Worm (Caenorhabditis elegans) whole organism, young adult: ENCODE data around the gene T10G3.3.

Experiments used
- B0261.1 ChIP-seq: sonication (generic microtip); optimal IDR thresholded peaks from 2 replicates; lab custom pipeline; 2016; ENCODE audit warnings: mild to moderate bottlenecking, missing genetic modification characterization, moderate library complexity, missing compliant biosample characterization
- B0336.3 ChIP-seq: fragments of 200-800 bp; sonication (Bioruptor generic); IDR thresholded peaks from 2 replicates; pipeline ENCODE4 v1.3.6; 2022; ENCODE audit warnings: missing genetic modification characterization, missing compliant biosample characterization
- C17E4.6 ChIP-seq: fragments of 200-800 bp; sonication (Bioruptor generic); IDR thresholded peaks from 2 replicates; pipeline ENCODE4 v1.3.6; 2022; ENCODE audit warnings: missing genetic modification reagents, missing genetic modification characterization, missing compliant biosample characterization
- D2030.7 ChIP-seq: fragments of 200-800 bp; sonication (Bioruptor generic); IDR thresholded peaks from 2 replicates; pipeline ENCODE4 v1.3.6; 2022; ENCODE audit warnings: missing genetic modification reagents, missing genetic modification characterization, missing compliant biosample characterization
- F10E7.11 ChIP-seq: sonication (generic microtip); optimal IDR thresholded peaks from 2 replicates; lab custom pipeline; 2017; ENCODE audit warnings: mild to moderate bottlenecking, missing genetic modification characterization, moderate library complexity, missing compliant biosample characterization
- F23B12.7 ChIP-seq: sonication (generic microtip); optimal IDR thresholded peaks from 2 replicates; lab custom pipeline; 2017; ENCODE audit warnings: missing genetic modification characterization, mild to moderate bottlenecking, missing compliant biosample characterization, antibody characterized with exemption, moderate library complexity; ENCODE audit not compliant: insufficient read depth
- F49E8.2 ChIP-seq: sonication (generic microtip); optimal IDR thresholded peaks from 3 replicates; lab custom pipeline; 2017; ENCODE audit warnings: missing genetic modification characterization, mild to moderate bottlenecking, missing compliant biosample characterization, antibody characterized with exemption, moderate library complexity; ENCODE audit not compliant: insufficient read depth
- F52B5.7 ChIP-seq: sonication (generic microtip); optimal IDR thresholded peaks from 2 replicates; lab custom pipeline; 2016; ENCODE audit warnings: mild to moderate bottlenecking, missing genetic modification characterization, missing compliant biosample characterization
- F57A8.1 ChIP-seq: fragments of 200-800 bp; sonication (Bioruptor generic); optimal IDR thresholded peaks from 2 replicates; lab custom pipeline; 2018; ENCODE audit warnings: mild to moderate bottlenecking, missing genetic modification characterization, moderate library complexity, missing compliant biosample characterization
- K12H6.12 ChIP-seq: fragments of 200-800 bp; sonication (Bioruptor generic); optimal IDR thresholded peaks from 2 replicates; lab custom pipeline; 2018; ENCODE audit warnings: mild to moderate bottlenecking, missing genetic modification characterization, missing compliant biosample characterization
- Y53G8AR.9 ChIP-seq: fragments of 200-800 bp; sonication (Bioruptor generic); conservative IDR thresholded peaks from 2 replicates; pipeline ENCODE4 v1.3.6; 2022; ENCODE audit warnings: missing genetic modification reagents, missing genetic modification characterization, missing compliant biosample characterization
- Y56A3A.18 ChIP-seq: fragments of 200-800 bp; sonication (Bioruptor generic); IDR thresholded peaks from 2 replicates; pipeline ENCODE4 v1.3.6; 2022; ENCODE audit warnings: missing genetic modification reagents, missing genetic modification characterization, missing compliant biosample characterization
- Y67H2A.10 ChIP-seq: fragments of 200-800 bp; sonication (Bioruptor generic); conservative IDR thresholded peaks from 2 replicates; pipeline ENCODE4 v1.3.6; 2022; ENCODE audit warnings: missing genetic modification reagents, missing genetic modification characterization, missing compliant biosample characterization
- Y79H2A.3 ChIP-seq: fragments of 200-800 bp; sonication (Bioruptor generic); conservative IDR thresholded peaks from 2 replicates; pipeline ENCODE4 v1.3.6; 2022; ENCODE audit warnings: missing genetic modification reagents, missing genetic modification characterization, missing compliant biosample characterization
- ama-1 ChIP-seq, 3 experiments: fragments of 150-350 bp in 1 of 3; sonication (generic microtip) in 2 of 3; optimal IDR thresholded peaks; 2 replicates each; lab custom pipeline; 2014 to 2018; ENCODE audit warnings: missing biosample characterization in 2 of 3, missing genetic modification characterization in 2 of 3, missing genetic modification reagents in 2 of 3
- athp-1 ChIP-seq: sonication (generic microtip); optimal IDR thresholded peaks from 2 replicates; lab custom pipeline; 2017; ENCODE audit warnings: mild to moderate bottlenecking, missing genetic modification characterization, missing compliant biosample characterization
- attf-6 ChIP-seq: fragments of 200-800 bp; sonication (Bioruptor generic); IDR thresholded peaks from 2 replicates; pipeline ENCODE4 v1.3.6; 2022; ENCODE audit warnings: missing genetic modification reagents, missing genetic modification characterization, missing compliant biosample characterization
- cebp-1 ChIP-seq, 2 experiments: fragments of 200-800 bp in 1 of 2; sonication (Bioruptor generic) in 1 of 2; sonication (generic microtip) in 1 of 2; IDR thresholded peaks in 1 of 2; optimal IDR thresholded peaks in 1 of 2; 2 replicates each; pipeline versions ENCODE4 v1.3.6 to Lab custom; 2017 to 2022; ENCODE audit warnings: missing compliant biosample characterization in 2 of 2, missing genetic modification characterization in 2 of 2, mild to moderate bottlenecking in 1 of 2, missing genetic modification reagents in 1 of 2, moderate library complexity in 1 of 2
- cebp-2 ChIP-seq: fragments of 200-800 bp; sonication (Bioruptor generic); IDR thresholded peaks from 2 replicates; pipeline ENCODE4 v1.3.6; 2022; ENCODE audit warnings: missing genetic modification characterization, missing compliant biosample characterization
- ceh-40 ChIP-seq: fragments of 200-800 bp; sonication (Bioruptor generic); IDR thresholded peaks from 2 replicates; pipeline ENCODE4 v1.3.6; 2022; ENCODE audit warnings: missing genetic modification characterization, missing compliant biosample characterization
- ceh-79 ChIP-seq: sonication (generic microtip); optimal IDR thresholded peaks from 2 replicates; lab custom pipeline; 2017; ENCODE audit warnings: mild to moderate bottlenecking, missing genetic modification characterization, missing compliant biosample characterization
- chd-7 ChIP-seq: sonication (generic microtip); optimal IDR thresholded peaks from 2 replicates; lab custom pipeline; 2016; ENCODE audit warnings: mild to moderate bottlenecking, missing genetic modification characterization, moderate library complexity, missing compliant biosample characterization
- die-1 ChIP-seq: sonication (generic microtip); optimal IDR thresholded peaks from 2 replicates; lab custom pipeline; 2016; ENCODE audit warnings: missing genotype, mild to moderate bottlenecking, missing genetic modification characterization, missing compliant biosample characterization
- dox-1 ChIP-seq: fragments of 200-800 bp; sonication (Bioruptor generic); IDR thresholded peaks from 2 replicates; pipeline ENCODE4 v1.3.6; 2022; ENCODE audit warnings: missing genetic modification reagents, missing genetic modification characterization, missing compliant biosample characterization
- dpff-1 ChIP-seq: sonication (generic microtip); optimal IDR thresholded peaks from 2 replicates; lab custom pipeline; 2017; ENCODE audit warnings: mild to moderate bottlenecking, missing genetic modification characterization, missing compliant biosample characterization
- efl-1 ChIP-seq: fragments of 150-350 bp; optimal IDR thresholded peaks from 2 replicates; lab custom pipeline; 2014; ENCODE audit warnings: missing biosample characterization, missing genetic modification reagents, missing genetic modification characterization
- egl-18 ChIP-seq: fragments of 200-800 bp; sonication (Bioruptor generic); IDR thresholded peaks from 2 replicates; pipeline ENCODE4 v1.3.6; 2022; ENCODE audit warnings: missing genetic modification reagents, missing genetic modification characterization, missing compliant biosample characterization
- him-1 ChIP-seq: sonication (generic microtip); optimal IDR thresholded peaks from 2 replicates; lab custom pipeline; 2016; ENCODE audit warnings: missing genotype, missing genetic modification reagents, missing genetic modification characterization, missing compliant biosample characterization
- hlh-12 ChIP-seq: sonication (generic microtip); optimal IDR thresholded peaks from 2 replicates; lab custom pipeline; 2016; ENCODE audit warnings: missing genetic modification characterization, missing compliant biosample characterization
- let-526 ChIP-seq: fragments of 200-800 bp; sonication (Bioruptor generic); IDR thresholded peaks from 2 replicates; pipeline ENCODE4 v1.3.6; 2022; ENCODE audit warnings: missing genetic modification reagents, missing genetic modification characterization, missing compliant biosample characterization
- lin-54 ChIP-seq: fragments of 200-800 bp; sonication (Bioruptor generic); optimal IDR thresholded peaks from 2 replicates; lab custom pipeline; 2018; ENCODE audit warnings: mild to moderate bottlenecking, missing genetic modification characterization, missing compliant biosample characterization
- lir-1 ChIP-seq: fragments of 200-800 bp; sonication (Bioruptor generic); conservative IDR thresholded peaks from 2 replicates; pipeline ENCODE4 v1.3.6; 2022; ENCODE audit warnings: missing genetic modification reagents, missing genetic modification characterization, missing compliant biosample characterization
- lsl-1 ChIP-seq: fragments of 200-800 bp; sonication (Bioruptor generic); optimal IDR thresholded peaks from 2 replicates; lab custom pipeline; 2018; ENCODE audit warnings: mild to moderate bottlenecking, missing genetic modification characterization, moderate library complexity, missing compliant biosample characterization
- madf-10 ChIP-seq: sonication (generic microtip); optimal IDR thresholded peaks from 2 replicates; lab custom pipeline; 2016; ENCODE audit warnings: mild to moderate bottlenecking, missing genetic modification characterization, missing compliant biosample characterization
- madf-6 ChIP-seq: fragments of 200-800 bp; sonication (Bioruptor generic); IDR thresholded peaks from 2 replicates; pipeline ENCODE4 v1.3.6; 2022; ENCODE audit warnings: missing genetic modification reagents, missing genetic modification characterization, missing compliant biosample characterization
- madf-8 ChIP-seq: fragments of 200-800 bp; sonication (Bioruptor generic); conservative IDR thresholded peaks from 2 replicates; pipeline ENCODE4 v1.3.6; 2022; ENCODE audit warnings: missing genetic modification reagents, missing genetic modification characterization, missing compliant biosample characterization
- mes-4 ChIP-seq: sonication (generic microtip); optimal IDR thresholded peaks from 2 replicates; lab custom pipeline; 2016; ENCODE audit warnings: missing genotype, missing genetic modification characterization, missing compliant biosample characterization
- nfya-1 ChIP-seq: sonication (generic microtip); optimal IDR thresholded peaks from 2 replicates; lab custom pipeline; 2017; ENCODE audit warnings: antibody characterized with exemption, missing compliant biosample characterization, missing genetic modification characterization, borderline replicate concordance; ENCODE audit not compliant: insufficient read depth
- nhr-27 ChIP-seq: fragments of 200-800 bp; sonication (Bioruptor generic); optimal IDR thresholded peaks from 2 replicates; lab custom pipeline; 2018; ENCODE audit warnings: mild to moderate bottlenecking, missing genetic modification characterization, moderate library complexity, missing compliant biosample characterization
- nhr-80 ChIP-seq: sonication (generic microtip); optimal IDR thresholded peaks from 2 replicates; lab custom pipeline; 2016; ENCODE audit warnings: missing genetic modification characterization, missing compliant biosample characterization
- sdz-38 ChIP-seq: sonication (generic microtip); optimal IDR thresholded peaks from 2 replicates; lab custom pipeline; 2016; ENCODE audit warnings: missing genotype, missing genetic modification characterization, missing compliant biosample characterization
- snpc-1.3 ChIP-seq: sonication (generic microtip); optimal IDR thresholded peaks from 2 replicates; lab custom pipeline; 2017; ENCODE audit warnings: missing genetic modification characterization, mild to moderate bottlenecking, missing compliant biosample characterization, antibody characterized with exemption, moderate library complexity, missing genotype, missing genetic modification reagents; ENCODE audit not compliant: insufficient read depth
- sptf-2 ChIP-seq: fragments of 200-800 bp; sonication (Bioruptor generic); optimal IDR thresholded peaks from 2 replicates; lab custom pipeline; 2018; ENCODE audit warnings: mild to moderate bottlenecking, missing genetic modification characterization, missing compliant biosample characterization
- zfh-2 ChIP-seq: fragments of 200-800 bp; sonication (Bioruptor generic); conservative IDR thresholded peaks from 2 replicates; pipeline ENCODE4 v1.3.6; 2022; ENCODE audit warnings: missing genetic modification reagents, missing genetic modification characterization, missing compliant biosample characterization
- ztf-3 ChIP-seq: fragments of 200-800 bp; sonication (Bioruptor generic); optimal IDR thresholded peaks from 2 replicates; lab custom pipeline; 2018; ENCODE audit warnings: mild to moderate bottlenecking, missing genetic modification characterization, missing compliant biosample characterization
- ztf-6 ChIP-seq: fragments of 200-800 bp; sonication (Bioruptor generic); IDR thresholded peaks from 2 replicates; pipeline ENCODE4 v1.3.6; 2022; ENCODE audit warnings: missing genetic modification reagents, missing genetic modification characterization, missing compliant biosample characterization

T10G3.3 gene

ce11 chrV:13468190-13468765 lies 21.7 kb downstream of the T10G3.3 start, which contains the start of the genes F25H9.6 and F25H9.7:
Gene F25H9.6, minus strand, starts transcription at chrV:13468361.
Gene F25H9.7, plus strand, starts transcription at chrV:13468376.
- TF ChIP-seq him-1 (tag; lab: Kevin White, UChicago): peak; percentile 86
- TF ChIP-seq K12H6.12 (tag; lab: Kevin White, UChicago): peak; percentile 92
- peak; percentile 16 for TF ChIP-seq F23B12.7 (tag; lab: Kevin White, UChicago)
- TF ChIP-seq madf-8 (GFP tag; lab: Robert Waterston, UW): peak; percentile 63
- TF ChIP-seq C17E4.6 (GFP tag; lab: Robert Waterston, UW): peak; percentile 24; the same call in 1 of the 2 replicates
- 0 out of 2 replicates have a peak, but pooled peaks have one; percentile 45 for TF ChIP-seq Y67H2A.10 (GFP tag; lab: Robert Waterston, UW)
- 0 out of 2 replicates have a peak, but pooled peaks have one; percentile 36 for TF ChIP-seq ceh-40 (GFP tag; lab: Robert Waterston, UW)
- peak; percentile 46 for TF ChIP-seq nhr-27
- 0 out of 2 replicates have a peak, but pooled peaks have one; percentile 57 for TF ChIP-seq Y56A3A.18 (GFP tag; lab: Robert Waterston, UW)
- peak; percentile 22 for TF ChIP-seq F10E7.11
- TF ChIP-seq egl-18 (GFP tag; lab: Robert Waterston, UW): 0 out of 2 replicates have a peak, but pooled peaks have one; percentile 7
- no peak for TF ChIP-seq F57A8.1 (GFP tag; lab: Kevin White, UChicago)
- TF ChIP-seq attf-6 (GFP tag; lab: Robert Waterston, UW): peak; percentile 66
- no peak for TF ChIP-seq nhr-80 (tag; lab: Kevin White, UChicago)
- no peak for TF ChIP-seq hlh-12 (tag; lab: Kevin White, UChicago)
- peak; percentile 77 for TF ChIP-seq let-526 (GFP tag; lab: Robert Waterston, UW)
- peak; percentile 79 for TF ChIP-seq madf-6
- TF ChIP-seq madf-10 (tag; lab: Kevin White, UChicago): peak; percentile 74
- TF ChIP-seq ceh-79 (tag; lab: Kevin White, UChicago): peak; percentile 49
- no peak for TF ChIP-seq die-1 (tag; lab: Kevin White, UChicago)
- TF ChIP-seq ztf-6 (GFP tag; lab: Robert Waterston, UW): no peak
- TF ChIP-seq sptf-2 (GFP tag; lab: Kevin White, UChicago): no peak
- no peak for TF ChIP-seq ztf-3 (GFP tag; lab: Kevin White, UChicago)
- TF ChIP-seq zfh-2 (GFP tag; lab: Robert Waterston, UW): no peak
- TF ChIP-seq efl-1 (GFP tag; lab: Kevin White, UChicago): no peak
- TF ChIP-seq cebp-1 (GFP tag; IDR thresholded peaks at IDR 0.05; lab: Robert Waterston, UW): peak; percentile 25; the same call in 1 of the 2 replicates
- peak; percentile 62 for TF ChIP-seq cebp-1 (tag; optimal IDR thresholded peaks at IDR 0.05; lab: Kevin White, UChicago)
- peak; percentile 31 for TF ChIP-seq snpc-1.3 (tag; lab: Kevin White, UChicago)
- TF ChIP-seq lsl-1 (GFP tag; lab: Kevin White, UChicago): peak; percentile 52
- TF ChIP-seq Y53G8AR.9 (GFP tag; lab: Robert Waterston, UW): no peak
- TF ChIP-seq B0261.1 (tag; lab: Kevin White, UChicago): peak; percentile 11
- TF ChIP-seq mes-4 (tag; lab: Kevin White, UChicago): no peak
- TF ChIP-seq lin-54 (GFP tag; lab: Kevin White, UChicago): peak; percentile 65
- TF ChIP-seq nfya-1 (tag; lab: Kevin White, UChicago): no peak
- TF ChIP-seq F52B5.7 (tag; lab: Kevin White, UChicago): no peak
- TF ChIP-seq lir-1 (GFP tag; lab: Robert Waterston, UW): peak; percentile 93
- peak; percentile 77 for TF ChIP-seq D2030.7
- TF ChIP-seq chd-7 (tag; lab: Kevin White, UChicago): peak; percentile 83
- no peak for TF ChIP-seq Y79H2A.3 (GFP tag; lab: Robert Waterston, UW)
- TF ChIP-seq ama-1 (optimal IDR thresholded peaks at IDR 0.05; lab: Kevin White, UChicago): no peak
- peak in 1 of 2 experiments; percentile 63 for TF ChIP-seq ama-1 (GFP tag; optimal IDR thresholded peaks at IDR 0.05; lab: Kevin White, UChicago)
- peak; percentile 57; the same call in 1 of the 2 replicates for TF ChIP-seq B0336.3 (GFP tag; lab: Robert Waterston, UW)
- TF ChIP-seq sdz-38 (tag; lab: Kevin White, UChicago): no peak
- no peak for TF ChIP-seq dpff-1 (tag; lab: Kevin White, UChicago)
- peak; percentile 88; the same call in 1 of the 2 replicates for TF ChIP-seq dox-1 (GFP tag; lab: Robert Waterston, UW)
- no peak for TF ChIP-seq F49E8.2 (tag; lab: Kevin White, UChicago)
- no peak for TF ChIP-seq cebp-2
- peak; percentile 79 for TF ChIP-seq athp-1
